Worm (Caenorhabditis elegans): ENCODE results near the gene R05D3.9.

R05D3.9 gene

ce11 chrIII:8368619-8369018 is at the start of gene R05D3.9:
Gene R05D3.9 (minus strand): TSS chrIII:8368719.
- TF ChIP-seq unc-62 (GFP tag; optimal IDR thresholded peaks at IDR 0.05), result no peak

DNA sequence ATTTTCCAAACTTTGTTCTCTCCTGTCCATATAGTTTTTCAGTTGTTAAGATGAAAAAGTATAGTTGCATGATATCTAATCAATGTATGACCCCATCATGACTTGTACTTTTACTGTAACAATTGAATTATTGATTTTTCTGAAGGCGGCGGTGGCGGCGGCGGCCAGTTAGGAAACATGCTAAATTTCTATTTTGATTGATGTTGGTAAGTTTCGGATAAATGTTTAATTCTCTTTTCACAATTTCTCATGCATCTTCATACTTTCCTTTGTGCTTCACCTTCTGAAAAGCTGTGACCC is 49.4 kb upstream of the R05D3.9 start, which contains the start of gene sor-1:
TSS of gene sor-1 (plus strand) at position 201 of the 300 bp plus-strand sequence.
- TF ChIP-seq unc-62 (GFP tag; optimal IDR thresholded peaks at IDR 0.05), result no peak

DNA sequence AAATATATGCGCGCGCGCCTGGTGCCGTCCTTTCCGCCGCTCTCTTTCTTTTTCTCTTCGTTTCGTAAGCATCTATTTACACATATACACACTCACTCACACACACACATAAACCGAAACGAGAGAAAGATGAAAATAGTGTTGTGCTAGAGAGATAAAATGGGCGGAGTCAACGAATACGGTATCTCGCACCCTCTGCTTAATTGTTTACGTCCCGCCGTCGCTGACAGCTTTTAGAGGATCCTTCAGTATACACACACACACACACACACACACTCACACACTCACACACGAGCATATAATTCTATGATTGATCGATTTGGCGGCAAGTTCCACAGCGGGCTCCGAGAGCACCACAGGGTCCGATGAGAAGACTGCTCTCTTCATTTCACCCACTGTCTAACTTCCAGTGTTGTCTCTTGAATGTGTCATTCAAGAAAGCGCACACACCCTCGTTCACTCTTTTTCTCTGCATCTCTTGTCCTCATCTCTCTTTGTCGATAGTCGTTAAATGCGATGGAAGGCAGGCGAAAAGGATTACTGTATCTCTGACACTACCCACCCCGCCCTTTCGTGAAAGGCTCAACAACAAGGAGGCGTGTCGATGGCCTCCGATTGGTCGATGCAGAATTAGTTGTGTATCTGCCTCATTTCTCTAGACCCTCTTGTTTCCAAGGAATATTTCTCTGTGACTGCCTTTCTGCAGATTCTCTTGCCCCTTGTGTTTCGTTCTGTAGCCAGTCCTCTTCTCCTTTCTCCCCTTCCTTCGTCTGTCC is 48.9 kb upstream of the R05D3.9 start:
- TF ChIP-seq unc-62 (GFP tag; optimal IDR thresholded peaks at IDR 0.05), result no peak

DNA sequence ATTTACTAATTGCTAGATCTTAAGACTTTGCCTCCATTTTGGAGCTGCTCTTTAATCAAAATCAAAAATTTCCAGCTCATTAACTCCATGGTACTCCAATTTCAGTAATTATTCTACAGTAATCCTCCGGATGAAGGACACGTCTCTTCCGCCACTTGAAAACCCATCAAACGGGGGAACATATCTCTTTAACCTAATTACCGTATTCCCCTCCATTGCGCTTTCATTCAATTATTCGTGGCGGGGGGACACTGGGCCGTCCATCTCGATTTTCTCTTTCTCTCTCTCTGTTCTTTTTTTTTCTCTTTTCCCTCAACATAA is 48.3 kb upstream of the R05D3.9 start:
- no peak for TF ChIP-seq unc-62 (GFP tag; optimal IDR thresholded peaks at IDR 0.05)

- no peak for TF ChIP-seq unc-62 (GFP tag; optimal IDR thresholded peaks at IDR 0.05)
Observed at ce11 chrIII:8413501-8413900, 45.0 kb upstream of the R05D3.9 start.

DNA sequence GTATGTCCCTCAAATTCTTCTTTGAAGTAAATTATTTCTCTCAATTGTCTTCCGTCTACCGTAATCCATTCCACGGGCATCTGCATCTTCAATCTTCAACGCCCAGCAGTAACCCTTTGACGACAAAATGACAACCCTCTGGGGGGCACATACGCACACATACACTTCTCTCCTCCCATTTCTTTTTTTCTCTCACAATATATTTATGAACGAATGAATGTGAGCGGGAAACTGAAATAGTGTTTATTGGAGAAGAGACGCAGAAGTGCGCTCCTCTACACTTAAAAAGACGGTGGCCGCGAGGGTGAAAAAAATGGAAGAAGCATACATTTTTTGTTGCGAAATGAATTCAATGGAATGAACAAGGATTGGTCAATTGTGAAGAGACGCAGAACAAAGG is 43.5 kb upstream of the R05D3.9 start:
- TF ChIP-seq unc-62 (GFP tag; optimal IDR thresholded peaks at IDR 0.05), result no peak

ce11 chrIII:8410747-8411146 is 42.2 kb upstream of the R05D3.9 start:
- TF ChIP-seq unc-62 (GFP tag; optimal IDR thresholded peaks at IDR 0.05), result no peak

- no peak for TF ChIP-seq unc-62 (GFP tag; optimal IDR thresholded peaks at IDR 0.05)
Observed at ce11 chrIII:8409166-8409565, 40.6 kb upstream of the R05D3.9 start, which contains the start of gene ZK353.9. Gene ZK353.9 (plus strand): TSS chrIII:8409496.

DNA sequence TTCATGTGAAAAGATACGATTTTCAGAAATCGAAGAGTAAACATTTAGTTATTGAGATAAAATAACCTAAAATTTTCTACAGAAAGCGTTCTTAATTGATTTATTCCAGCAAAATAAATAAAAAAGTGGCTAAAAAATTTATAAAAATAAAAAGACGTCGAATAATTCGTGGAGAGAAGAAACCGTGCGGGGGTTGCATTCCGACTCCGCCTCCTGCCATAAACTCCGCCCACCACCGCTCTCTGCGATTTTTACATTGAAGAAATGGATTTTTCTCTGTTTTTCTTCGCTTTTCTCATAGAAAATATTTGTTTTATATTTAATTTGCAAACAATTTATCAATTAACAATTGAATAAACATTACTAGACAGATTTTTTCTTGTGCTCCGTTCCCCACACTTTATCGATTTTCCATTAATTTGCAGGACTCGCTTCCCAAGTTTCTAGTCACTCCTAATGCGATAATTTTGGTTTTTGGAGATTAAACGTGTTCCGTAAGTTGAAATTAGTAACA is 37.0 kb upstream of the R05D3.9 start, which contains the start of the genes ubxn-4 and cyy-1:
TSS of gene ubxn-4 (minus strand) at position 114 of the 514 bp plus-strand sequence.
TSS of gene cyy-1 (plus strand) at position 426 of the 514 bp plus-strand sequence.
- no peak for TF ChIP-seq unc-62 (GFP tag; optimal IDR thresholded peaks at IDR 0.05)

DNA sequence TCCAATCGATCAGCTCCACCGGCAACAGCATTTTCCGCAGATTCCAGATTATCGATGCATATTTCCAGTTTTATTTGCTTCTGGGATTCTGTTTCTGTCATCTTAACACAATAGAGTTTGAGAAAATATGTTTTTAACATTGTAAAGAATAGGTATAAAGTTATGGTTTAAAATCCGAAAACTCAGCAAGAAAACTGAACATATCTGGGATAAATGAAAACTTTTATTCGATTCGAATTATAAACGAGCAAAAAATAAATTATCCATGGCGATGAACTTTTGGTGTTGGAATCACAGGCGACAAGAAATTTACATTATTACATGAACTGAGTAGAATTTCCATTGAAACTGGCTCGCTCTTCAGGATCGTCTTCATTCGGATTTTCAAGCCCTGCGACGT is 35.0 kb upstream of the R05D3.9 start, which contains the start of gene cutc-1:
TSS of gene cutc-1 (minus strand) at position 101 of the 400 bp plus-strand sequence.
- TF ChIP-seq unc-62 (GFP tag; optimal IDR thresholded peaks at IDR 0.05), result no peak

- no peak for TF ChIP-seq unc-62 (GFP tag; optimal IDR thresholded peaks at IDR 0.05)
Observed at ce11 chrIII:8402633-8403032, 34.1 kb upstream of the R05D3.9 start.

DNA sequence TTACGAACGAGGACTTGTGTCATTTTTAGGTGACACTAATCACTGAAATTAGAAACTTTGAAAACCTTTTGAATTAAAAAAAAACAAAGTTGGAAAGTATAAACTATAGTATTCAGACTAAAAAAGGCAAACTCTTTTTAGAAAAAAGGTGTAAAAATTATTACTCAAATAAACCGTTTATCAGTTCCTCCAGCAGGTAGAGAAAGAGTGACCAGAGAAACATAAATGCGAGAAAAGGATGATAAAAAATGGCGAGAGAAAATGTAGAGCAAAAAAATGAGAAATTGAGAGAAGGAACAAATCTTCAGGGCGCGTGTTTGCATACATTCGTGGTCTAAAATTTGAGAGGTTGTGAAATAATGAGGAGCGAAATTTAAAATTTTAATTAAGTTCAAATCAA is 33.4 kb upstream of the R05D3.9 start, which contains the start of gene lap-1:
TSS of gene lap-1 (minus strand) at position 42 of the 400 bp plus-strand sequence.
- TF ChIP-seq unc-62 (GFP tag; optimal IDR thresholded peaks at IDR 0.05), result no peak

DNA sequence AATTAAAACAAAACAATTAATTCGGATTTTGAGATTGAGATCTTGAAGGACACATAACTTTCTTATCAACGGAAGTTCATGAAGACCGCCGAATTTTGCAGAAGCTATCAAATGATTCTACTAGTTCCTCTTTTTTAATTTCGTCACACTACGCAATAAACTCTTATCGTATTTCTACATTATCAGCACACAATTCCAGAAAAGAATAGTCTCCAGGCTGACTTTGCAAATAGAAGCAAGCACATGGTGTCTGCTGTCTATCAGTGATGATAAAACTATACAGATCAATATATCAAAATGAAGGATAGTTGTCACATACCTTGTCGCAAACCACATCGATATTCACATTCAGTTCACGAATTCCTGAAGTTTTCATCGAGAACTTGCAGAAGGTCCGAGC is 32.0 kb upstream of the R05D3.9 start:
- no peak for TF ChIP-seq unc-62 (GFP tag; optimal IDR thresholded peaks at IDR 0.05)

- no peak for TF ChIP-seq unc-62 (GFP tag; optimal IDR thresholded peaks at IDR 0.05)
Observed at ce11 chrIII:8398411-8398810, 29.9 kb upstream of the R05D3.9 start, which contains the start of gene ZK353.2. Gene ZK353.2 (plus strand): TSS chrIII:8398711.

- TF ChIP-seq unc-62 (GFP tag; optimal IDR thresholded peaks at IDR 0.05), result no peak
Observed at ce11 chrIII:8395685-8396084, 27.2 kb upstream of the R05D3.9 start, which contains the start of gene ZK353.3. Gene ZK353.3 (plus strand): TSS chrIII:8395985.

DNA sequence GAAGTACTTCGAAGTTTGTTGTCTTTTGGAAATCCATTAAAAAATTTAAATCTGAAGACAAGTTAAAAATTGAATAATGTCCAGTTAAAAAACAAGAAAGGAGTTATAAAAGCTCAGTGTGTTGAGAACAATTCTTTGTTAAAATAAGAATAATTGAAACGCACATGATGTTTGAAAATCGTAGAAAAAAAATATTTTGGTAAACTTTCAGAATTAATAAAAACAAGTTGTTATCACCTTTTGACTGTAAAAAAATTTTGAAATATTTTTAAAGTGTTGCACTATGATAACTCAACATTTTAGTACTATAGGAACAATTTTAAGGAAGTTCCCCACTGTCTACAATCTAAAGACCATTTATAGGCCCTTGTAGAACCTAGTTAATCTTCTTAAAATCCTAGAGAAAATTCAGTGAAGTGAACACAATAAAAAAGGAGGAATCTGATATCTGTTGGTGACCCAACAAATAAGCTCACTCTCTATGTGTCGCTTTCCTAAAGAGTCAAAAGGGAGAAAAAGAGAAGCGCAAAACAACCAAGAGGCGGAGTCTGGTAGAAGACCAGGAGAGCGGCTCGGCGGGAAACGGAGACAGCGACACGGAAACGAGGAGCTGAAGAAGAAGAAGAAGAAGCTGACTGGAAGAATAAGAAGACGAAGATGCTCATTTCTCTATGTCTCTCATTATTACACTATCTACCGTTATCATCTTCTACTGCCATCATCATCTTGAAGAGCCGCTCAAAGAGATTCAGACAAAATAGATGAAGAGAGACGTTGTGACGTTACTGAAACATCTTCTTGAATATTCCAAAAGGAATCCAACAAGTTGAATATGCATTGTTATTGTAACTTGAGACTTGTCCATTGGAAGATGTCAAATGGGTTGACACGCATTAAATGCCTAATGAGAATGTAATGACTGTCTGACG is 26.1 kb upstream of the R05D3.9 start, which contains the start of gene ZK353.10:
TSS of gene ZK353.10 (minus strand) at position 51 of the 929 bp plus-strand sequence.
- TF ChIP-seq unc-62 (GFP tag; optimal IDR thresholded peaks at IDR 0.05), result no peak
